Fruit fly (Drosophila melanogaster) whole organism, embryonic: ENCODE measurements around the gene CG2794.
A peak's percentile ranks its signal among the peaks of the same experiment; 100 is the strongest.

Experiments
- Bdp1 ChIP-seq: fragments of 200-800 bp; sonication (Bioruptor generic); optimal IDR thresholded peaks from 3 replicates; lab custom pipeline; 2016; ENCODE audit warnings: missing biosample characterization, missing genetic modification characterization
- Bgb ChIP-seq: fragments of 200-800 bp; sonication (Bioruptor generic); IDR thresholded peaks from 2 replicates; pipeline ENCODE4 v1.3.6; 2022; ENCODE audit warnings: missing biosample characterization, missing genetic modification characterization; ENCODE audit not compliant: partially characterized antibody
- CG10147 ChIP-seq: fragments of 200-800 bp; sonication (Bioruptor generic); optimal IDR thresholded peaks from 2 replicates; lab custom pipeline; 2019; ENCODE audit warnings: missing biosample characterization, mild to moderate bottlenecking, missing genetic modification characterization, moderate library complexity
- CG10979 ChIP-seq: fragments of 200-800 bp; sonication (Bioruptor generic); optimal IDR thresholded peaks from 2 replicates; lab custom pipeline; 2018; ENCODE audit warnings: missing biosample characterization, mild to moderate bottlenecking, missing genetic modification characterization, moderate library complexity
- CG11093 ChIP-seq: fragments of 200-800 bp; sonication (Bioruptor generic); IDR thresholded peaks from 3 replicates; pipeline ENCODE4 v1.3.6; 2022; ENCODE audit warnings: missing biosample characterization, missing genetic modification characterization
- CG15011 ChIP-seq: fragments of 200-800 bp; sonication (Bioruptor generic); optimal IDR thresholded peaks from 3 replicates; lab custom pipeline; 2018; ENCODE audit warnings: missing biosample characterization, mild to moderate bottlenecking, missing genetic modification characterization
- CG1529 ChIP-seq: fragments of 200-800 bp; sonication (Bioruptor generic); optimal IDR thresholded peaks from 3 replicates; lab custom pipeline; 2018; ENCODE audit warnings: missing biosample characterization, missing genetic modification characterization
- CG17359 ChIP-seq: fragments of 200-800 bp; sonication (Bioruptor generic); optimal IDR thresholded peaks from 3 replicates; lab custom pipeline; 2018; ENCODE audit warnings: missing biosample characterization, mild to moderate bottlenecking, missing genetic modification characterization, moderate library complexity
- CG18619 ChIP-seq: fragments of 200-800 bp; sonication (Bioruptor generic); optimal IDR thresholded peaks from 3 replicates; lab custom pipeline; 2017; ENCODE audit warnings: missing biosample characterization, mild to moderate bottlenecking, missing genetic modification characterization
- CG2199 ChIP-seq: fragments of 200-800 bp; sonication (Bioruptor generic); IDR thresholded peaks from 3 replicates; pipeline ENCODE4 v1.3.6; 2022; ENCODE audit warnings: missing biosample characterization, missing genetic modification characterization
- CG2678 ChIP-seq: fragments of 200-800 bp; sonication (Bioruptor generic); optimal IDR thresholded peaks from 3 replicates; lab custom pipeline; 2019; ENCODE audit warnings: missing biosample characterization, mild to moderate bottlenecking, missing genetic modification characterization, moderate library complexity
- CG31388 ChIP-seq: fragments of 200-800 bp; sonication (Bioruptor generic); optimal IDR thresholded peaks from 2 replicates; lab custom pipeline; 2016; ENCODE audit warnings: missing biosample characterization, missing genetic modification characterization
- CG31441 ChIP-seq: fragments of 200-800 bp; sonication (Bioruptor generic); IDR thresholded peaks from 2 replicates; pipeline ENCODE4 v1.3.6; 2022; ENCODE audit warnings: missing biosample characterization, missing genetic modification characterization
- CG33557 ChIP-seq: fragments of 200-800 bp; sonication (Bioruptor generic); optimal IDR thresholded peaks from 2 replicates; lab custom pipeline; 2019; ENCODE audit warnings: missing biosample characterization, mild to moderate bottlenecking, missing genetic modification characterization, moderate library complexity
- CG5953 ChIP-seq: fragments of 200-800 bp; sonication (Bioruptor generic); IDR thresholded peaks from 2 replicates; pipeline ENCODE4 v1.3.6; 2022; ENCODE audit warnings: missing biosample characterization, missing genetic modification characterization
- CG7556 ChIP-seq: fragments of 200-800 bp; sonication (Bioruptor generic); optimal IDR thresholded peaks from 2 replicates; lab custom pipeline; 2017; ENCODE audit warnings: missing biosample characterization, mild to moderate bottlenecking, missing genetic modification characterization
- CG8359 ChIP-seq: fragments of 200-800 bp; sonication (Bioruptor generic); optimal IDR thresholded peaks from 2 replicates; lab custom pipeline; 2017; ENCODE audit warnings: missing biosample characterization, mild to moderate bottlenecking, missing genetic modification characterization, borderline replicate concordance
- E2f2 ChIP-seq: fragments of 200-800 bp; sonication (Bioruptor generic); IDR thresholded peaks from 2 replicates; pipeline ENCODE4 v1.3.6; 2022; ENCODE audit warnings: missing biosample characterization, missing genetic modification characterization
- Ets65A ChIP-seq: fragments of 200-800 bp; sonication (Bioruptor generic); peaks from one replicate; lab custom pipeline; 2016; ENCODE audit warnings: missing biosample characterization, missing genetic modification characterization
- GATAe ChIP-seq: fragments of 200-800 bp; sonication (Bioruptor generic); conservative IDR thresholded peaks from 2 replicates; pipeline ENCODE4 v1.3.6; 2022; ENCODE audit warnings: missing biosample characterization, missing genetic modification characterization
- H15 ChIP-seq: fragments of 200-800 bp; sonication (Bioruptor generic); IDR thresholded peaks from 3 replicates; pipeline ENCODE4 v1.3.6; 2022; ENCODE audit warnings: missing biosample characterization, missing genetic modification characterization
- HLH3B ChIP-seq: fragments of 200-800 bp; sonication (Bioruptor generic); IDR thresholded peaks from 2 replicates; pipeline ENCODE4 v1.3.6; 2022; ENCODE audit warnings: missing biosample characterization, missing genetic modification characterization
- Hmr ChIP-seq: fragments of 200-800 bp; sonication (Bioruptor generic); optimal IDR thresholded peaks from 3 replicates; lab custom pipeline; 2017; ENCODE audit warnings: mild to moderate bottlenecking, missing biosample characterization, missing genetic modification reagents, missing genetic modification characterization
- NC2α ChIP-seq: fragments of 200-800 bp; sonication (Bioruptor generic); optimal IDR thresholded peaks from 2 replicates; lab custom pipeline; 2016; ENCODE audit warnings: missing biosample characterization, missing genetic modification characterization
- NC2β ChIP-seq: fragments of 200-800 bp; sonication (Bioruptor generic); optimal IDR thresholded peaks from 2 replicates; lab custom pipeline; 2016; ENCODE audit warnings: missing biosample characterization, missing genetic modification characterization
- Oli ChIP-seq: fragments of 200-800 bp; sonication (Bioruptor generic); optimal IDR thresholded peaks from 2 replicates; lab custom pipeline; 2018; ENCODE audit warnings: missing biosample characterization, mild to moderate bottlenecking, missing genetic modification characterization, moderate library complexity
- TFAM ChIP-seq: fragments of 200-800 bp; sonication (Bioruptor generic); optimal IDR thresholded peaks from 2 replicates; lab custom pipeline; 2017; ENCODE audit warnings: missing biosample characterization, missing genetic modification characterization, inconsistent platforms
- Trl ChIP-seq, 3 experiments: fragments of >200 bp in 2 of 3; fragments of 200-800 bp in 1 of 3; sonication (Bioruptor generic) in 1 of 3; optimal IDR thresholded peaks; 2 replicates in 1 of 3; 3 replicates in 2 of 3; lab custom pipeline; 2016 to 2017; ENCODE audit warnings: missing biosample characterization in 1 of 3, missing genetic modification characterization in 1 of 3
- aop ChIP-seq: fragments of 200-800 bp; sonication (Bioruptor generic); IDR thresholded peaks from 2 replicates; pipeline ENCODE4 v1.3.6; 2022; ENCODE audit warnings: missing biosample characterization, missing genetic modification characterization
- cad ChIP-seq: fragments of >200 bp; optimal IDR thresholded peaks from 2 replicates; lab custom pipeline; 2017; ENCODE audit warnings: missing biosample characterization, missing genetic modification characterization
- cas ChIP-seq: fragments of 200-800 bp; sonication (Bioruptor generic); IDR thresholded peaks from 2 replicates; pipeline ENCODE4 v1.3.6; 2022; ENCODE audit warnings: missing biosample characterization, missing genetic modification characterization
- corto ChIP-seq: fragments of 200-800 bp; sonication (Bioruptor generic); optimal IDR thresholded peaks from 2 replicates; lab custom pipeline; 2016; ENCODE audit warnings: missing biosample characterization, mild to moderate bottlenecking, missing genetic modification characterization, moderate library complexity
- crp ChIP-seq, 2 experiments: fragments of 200-800 bp; sonication (Bioruptor generic); optimal IDR thresholded peaks; 2 replicates in 1 of 2; 3 replicates in 1 of 2; lab custom pipeline; 2017; ENCODE audit warnings: missing biosample characterization in 2 of 2, missing genetic modification characterization in 2 of 2, mild to moderate bottlenecking in 1 of 2, moderate library complexity in 1 of 2
- dm ChIP-seq: fragments of 200-800 bp; sonication (Bioruptor generic); optimal IDR thresholded peaks from 3 replicates; lab custom pipeline; 2016; ENCODE audit warnings: missing biosample characterization, missing genetic modification characterization
- fd3F ChIP-seq: fragments of 200-800 bp; sonication (Bioruptor generic); optimal IDR thresholded peaks from 2 replicates; lab custom pipeline; 2018; ENCODE audit warnings: missing biosample characterization, mild to moderate bottlenecking, missing genetic modification characterization, moderate library complexity
- gsb ChIP-seq: fragments of 200-800 bp; sonication (Bioruptor generic); IDR thresholded peaks from 2 replicates; pipeline ENCODE4 v1.3.6; 2022; ENCODE audit warnings: missing biosample characterization, missing genetic modification characterization
- kah ChIP-seq: fragments of 200-800 bp; sonication (Bioruptor generic); optimal IDR thresholded peaks from 2 replicates; lab custom pipeline; 2018; ENCODE audit warnings: missing biosample characterization, mild to moderate bottlenecking, missing genetic modification characterization
- knrl ChIP-seq: fragments of 200-800 bp; sonication (Bioruptor generic); IDR thresholded peaks from 3 replicates; pipeline ENCODE4 v1.3.6; 2022; ENCODE audit warnings: missing biosample characterization, missing genetic modification characterization; ENCODE audit not compliant: partially characterized antibody
- lbe ChIP-seq: fragments of 200-800 bp; sonication (Bioruptor generic); optimal IDR thresholded peaks from 2 replicates; lab custom pipeline; 2016; ENCODE audit warnings: missing biosample characterization, mild to moderate bottlenecking, missing genetic modification characterization
- lov ChIP-seq, 2 experiments: fragments of 200-800 bp in 1 of 2; fragments of >200 bp in 1 of 2; sonication (Bioruptor generic) in 1 of 2; IDR thresholded peaks in 1 of 2; optimal IDR thresholded peaks in 1 of 2; 2 replicates in 1 of 2; 3 replicates in 1 of 2; pipeline versions ENCODE4 v1.3.6 to Lab custom; 2017 to 2022; ENCODE audit warnings: missing biosample characterization in 1 of 2, missing genetic modification characterization in 1 of 2
- luna ChIP-seq: fragments of 200-800 bp; sonication (Bioruptor generic); optimal IDR thresholded peaks from 2 replicates; lab custom pipeline; 2016; ENCODE audit warnings: missing biosample characterization, missing genetic modification characterization
- mam ChIP-seq: fragments of 200-800 bp; sonication (Bioruptor generic); optimal IDR thresholded peaks from 3 replicates; lab custom pipeline; 2016; ENCODE audit warnings: missing biosample characterization, missing genetic modification characterization
- oc ChIP-seq: fragments of 200-800 bp; sonication (Bioruptor generic); optimal IDR thresholded peaks from 2 replicates; lab custom pipeline; 2018; ENCODE audit warnings: missing biosample characterization, mild to moderate bottlenecking, missing genetic modification characterization, moderate library complexity
- onecut ChIP-seq: fragments of 200-800 bp; sonication (Bioruptor generic); IDR thresholded peaks from 2 replicates; pipeline ENCODE4 v1.3.6; 2022; ENCODE audit warnings: missing biosample characterization, missing genetic modification characterization
- pnt ChIP-seq: fragments of 200-800 bp; sonication (Bioruptor generic); optimal IDR thresholded peaks from 3 replicates; lab custom pipeline; 2016; ENCODE audit warnings: missing biosample characterization, missing genetic modification characterization
- repo ChIP-seq: fragments of 200-800 bp; sonication (Bioruptor generic); optimal IDR thresholded peaks from 2 replicates; lab custom pipeline; 2016; ENCODE audit warnings: missing biosample characterization, missing genetic modification characterization
- scrt ChIP-seq: fragments of 200-800 bp; sonication (Bioruptor generic); optimal IDR thresholded peaks from 2 replicates; lab custom pipeline; 2018; ENCODE audit warnings: missing biosample characterization, mild to moderate bottlenecking, missing genetic modification characterization, moderate library complexity
- shn ChIP-seq: fragments of 200-800 bp; sonication (Bioruptor generic); optimal IDR thresholded peaks from 3 replicates; lab custom pipeline; 2016; ENCODE audit warnings: missing biosample characterization, missing genetic modification characterization
- tap ChIP-seq: fragments of 200-800 bp; optimal IDR thresholded peaks from 3 replicates; lab custom pipeline; 2019; ENCODE audit warnings: missing biosample characterization, mild to moderate bottlenecking, missing genetic modification characterization, moderate library complexity
- yki ChIP-seq: fragments of >200 bp; optimal IDR thresholded peaks from 3 replicates; lab custom pipeline; 2018
- zfh1 ChIP-seq: fragments of 200-800 bp; sonication (Bioruptor generic); IDR thresholded peaks from 3 replicates; pipeline ENCODE4 v1.3.6; 2022; ENCODE audit warnings: missing biosample characterization, missing genetic modification characterization

CG2794 gene

DNA sequence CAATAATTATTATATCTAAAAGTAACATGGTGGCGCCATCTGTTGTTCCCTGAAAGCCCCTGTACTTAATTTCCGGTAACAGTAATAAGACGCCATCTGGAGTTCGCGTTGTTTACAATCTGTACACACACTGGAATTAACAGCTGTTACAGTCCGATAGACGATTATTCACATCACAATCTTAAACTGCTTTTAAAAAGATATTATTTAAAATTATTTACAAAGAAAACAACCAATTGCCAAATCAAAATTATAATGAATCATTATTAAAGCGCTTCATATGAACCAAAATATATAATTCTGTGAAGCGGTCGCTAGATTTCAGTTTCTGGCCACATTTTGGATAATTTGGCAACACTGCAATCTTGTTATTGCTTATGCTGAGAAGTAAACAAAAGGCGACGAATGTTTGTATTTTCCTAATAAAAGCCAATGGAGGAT, 38.5 kb downstream of the CG2794 start, which contains the start of gene CG13689 (continued):
- no peak for TF ChIP-seq CG7556 (GFP tag; lab: Kevin White, UChicago)
- TF ChIP-seq crp (GFP tag; optimal IDR thresholded peaks at IDR 0.05; lab: Kevin White, UChicago): peak in 1 of 2 experiments; percentile 53
- peak; percentile 61 for TF ChIP-seq E2f2 (GFP tag; lab: Robert Waterston, UW)
- no peak; the same call in 1 of the 2 replicates for TF ChIP-seq HLH3B (GFP tag; lab: Robert Waterston, UW)
- peak; percentile 70 for TF ChIP-seq zfh1
- no peak for TF ChIP-seq lov (optimal IDR thresholded peaks at IDR 0.05; lab: Kevin White, UChicago)
- TF ChIP-seq lov (GFP tag; IDR thresholded peaks at IDR 0.05; lab: Robert Waterston, UW): no peak
- no peak for TF ChIP-seq GATAe
- no peak for TF ChIP-seq CG10147
- TF ChIP-seq Oli: no peak
- no peak for TF ChIP-seq CG5953 (GFP tag; lab: Robert Waterston, UW)
- TF ChIP-seq CG2678 (tag; lab: Kevin White, UChicago): no peak
- TF ChIP-seq H15 (GFP tag; lab: Robert Waterston, UW): no peak
- TF ChIP-seq CG17359 (tag; lab: Kevin White, UChicago): peak; percentile 56
- no peak for TF ChIP-seq yki
- TF ChIP-seq kah: no peak
- no peak for TF ChIP-seq luna (GFP tag; lab: Kevin White, UChicago)
- TF ChIP-seq dm (GFP tag; lab: Kevin White, UChicago): no peak
- peak; percentile 57 for TF ChIP-seq Hmr (GFP tag; lab: Kevin White, UChicago)
- TF ChIP-seq CG31388: no peak
- TF ChIP-seq tap (tag; lab: Kevin White, UChicago): peak; percentile 10
- TF ChIP-seq fd3F: no peak
- TF ChIP-seq Bdp1 (GFP tag; lab: Kevin White, UChicago): peak; percentile 17
- TF ChIP-seq CG10979 (tag; lab: Kevin White, UChicago): peak; percentile 96
- TF ChIP-seq oc (tag; lab: Kevin White, UChicago): no peak
- TF ChIP-seq shn (GFP tag; lab: Kevin White, UChicago): no peak
- TF ChIP-seq gsb (GFP tag; lab: Robert Waterston, UW): no peak
- peak; percentile 27 for TF ChIP-seq pnt (GFP tag; lab: Kevin White, UChicago)
- TF ChIP-seq CG8359 (GFP tag; lab: Kevin White, UChicago): no peak
- peak; percentile 33 for TF ChIP-seq CG33557 (GFP tag; lab: Kevin White, UChicago)
- TF ChIP-seq aop (GFP tag; lab: Robert Waterston, UW): no peak
- TF ChIP-seq CG31441 (GFP tag; lab: Robert Waterston, UW): peak; percentile 53
- TF ChIP-seq CG18619 (GFP tag; lab: Kevin White, UChicago): no peak
- no peak for TF ChIP-seq CG15011
- TF ChIP-seq Trl (optimal IDR thresholded peaks at IDR 0.05; lab: Kevin White, UChicago): no peak
- peak; percentile 38 for TF ChIP-seq Trl (GFP tag; optimal IDR thresholded peaks at IDR 0.05; lab: Kevin White, UChicago)
- peak; percentile 58 for TF ChIP-seq Ets65A
- TF ChIP-seq CG2199 (GFP tag; lab: Robert Waterston, UW): peak; percentile 69; the same call in 1 of the 3 replicates
- TF ChIP-seq NC2α: no peak
- peak; percentile 30 for TF ChIP-seq scrt (GFP tag; lab: Kevin White, UChicago)
- TF ChIP-seq repo (GFP tag; lab: Kevin White, UChicago): no peak
- TF ChIP-seq mam: peak; percentile 24
- no peak for TF ChIP-seq corto (GFP tag; lab: Kevin White, UChicago)
- no peak for TF ChIP-seq Bgb
- TF ChIP-seq onecut (GFP tag; lab: Robert Waterston, UW): peak; percentile 55
- no peak for TF ChIP-seq cad (GFP tag; lab: Kevin White, UChicago)
- TF ChIP-seq TFAM: no peak
- TF ChIP-seq cas (GFP tag; lab: Robert Waterston, UW): no peak
- TF ChIP-seq NC2β: peak; percentile 37
- no peak for TF ChIP-seq lbe (GFP tag; lab: Kevin White, UChicago)
- TF ChIP-seq CG11093 (GFP tag; lab: Robert Waterston, UW): no peak
- TF ChIP-seq CG1529: no peak
- TF ChIP-seq knrl (GFP tag; lab: Robert Waterston, UW): no peak
